Fruit fly (Drosophila melanogaster) whole organism, embryonic: ENCODE data around the gene Hsp70Ab.
A peak's percentile ranks its signal among the peaks of the same experiment; 100 is the strongest.

Experiments used
- ATbp ChIP-seq: fragments of 200-800 bp; sonication (Bioruptor generic); optimal IDR thresholded peaks from 2 replicates; lab custom pipeline; 2017; ENCODE audit warnings: missing biosample characterization, mild to moderate bottlenecking, missing genetic modification characterization, missing genetic modification reagents
- Ada2b ChIP-seq: fragments of 200-800 bp; sonication (Bioruptor generic); IDR thresholded peaks from 2 replicates; pipeline ENCODE4 v1.3.6; 2022; ENCODE audit warnings: missing biosample characterization, missing genetic modification characterization
- Antp ChIP-seq: fragments of 200-800 bp; sonication (Bioruptor generic); optimal IDR thresholded peaks from 3 replicates; lab custom pipeline; 2016; ENCODE audit warnings: missing biosample characterization, missing genetic modification characterization
- BtbVII ChIP-seq: fragments of 200-800 bp; sonication (Bioruptor generic); optimal IDR thresholded peaks from 3 replicates; lab custom pipeline; 2017; ENCODE audit warnings: missing biosample characterization, mild to moderate bottlenecking, missing genetic modification characterization
- CG10366 ChIP-seq: fragments of 200-800 bp; sonication (Bioruptor generic); IDR thresholded peaks from 2 replicates; pipeline ENCODE4 v1.3.6; 2022; ENCODE audit warnings: missing biosample characterization, missing genetic modification characterization
- CG11560 ChIP-seq: fragments of 200-800 bp; sonication (Bioruptor generic); IDR thresholded peaks from 3 replicates; pipeline ENCODE4 v1.3.6; 2022; ENCODE audit warnings: missing biosample characterization, missing genetic modification characterization
- CG12942 ChIP-seq: fragments of 200-800 bp; sonication (Bioruptor generic); optimal IDR thresholded peaks from 3 replicates; lab custom pipeline; 2016; ENCODE audit warnings: missing biosample characterization, missing genetic modification characterization
- CG13775 ChIP-seq: fragments of 200-800 bp; sonication (Bioruptor generic); optimal IDR thresholded peaks from 3 replicates; lab custom pipeline; 2017; ENCODE audit warnings: missing biosample characterization, mild to moderate bottlenecking, missing genetic modification characterization
- CG14441 ChIP-seq: fragments of 200-800 bp; sonication (Bioruptor generic); IDR thresholded peaks from 2 replicates; pipeline ENCODE4 v1.3.6; 2022; ENCODE audit warnings: missing biosample characterization, missing genetic modification characterization
- CG17328 ChIP-seq: fragments of 200-800 bp; sonication (Bioruptor generic); IDR thresholded peaks from 2 replicates; pipeline ENCODE4 v1.3.6; 2022; ENCODE audit warnings: missing biosample characterization, missing genetic modification characterization
- CG2120 ChIP-seq: fragments of 200-800 bp; sonication (Bioruptor generic); optimal IDR thresholded peaks from 3 replicates; lab custom pipeline; 2016; ENCODE audit warnings: missing biosample characterization, missing genetic modification characterization
- CG2129 ChIP-seq: fragments of 200-800 bp; sonication (Bioruptor generic); IDR thresholded peaks from 2 replicates; pipeline ENCODE4 v1.3.6; 2022; ENCODE audit warnings: missing biosample characterization, missing genetic modification characterization; ENCODE audit not compliant: partially characterized antibody
- CG43689 ChIP-seq: fragments of 200-800 bp; sonication (Bioruptor generic); IDR thresholded peaks from 2 replicates; pipeline ENCODE4 v1.3.6; 2022; ENCODE audit warnings: missing biosample characterization, missing genetic modification characterization
- CG4424 ChIP-seq: fragments of 200-800 bp; sonication (Bioruptor generic); optimal IDR thresholded peaks from 3 replicates; lab custom pipeline; 2016; ENCODE audit warnings: missing biosample characterization, missing genetic modification characterization
- CG6689 ChIP-seq: fragments of 200-800 bp; sonication (Bioruptor generic); IDR thresholded peaks from 2 replicates; pipeline ENCODE4 v1.3.6; 2022; ENCODE audit warnings: missing biosample characterization, missing genetic modification characterization
- Doc2 ChIP-seq: fragments of 200-800 bp; sonication (Bioruptor generic); IDR thresholded peaks from 2 replicates; pipeline ENCODE4 v1.3.6; 2022; ENCODE audit warnings: missing biosample characterization, missing genetic modification characterization
- E2f1 ChIP-seq: fragments of 200-800 bp; sonication (Bioruptor generic); IDR thresholded peaks from 2 replicates; pipeline ENCODE4 v1.3.6; 2022; ENCODE audit warnings: missing biosample characterization, missing genetic modification characterization
- Hr51 ChIP-seq, 2 experiments: fragments of 200-800 bp; sonication (Bioruptor generic); optimal IDR thresholded peaks; 2 replicates in 1 of 2; 3 replicates in 1 of 2; lab custom pipeline; 2016 to 2018; ENCODE audit warnings: missing biosample characterization in 2 of 2, missing genetic modification characterization in 2 of 2, mild to moderate bottlenecking in 1 of 2, moderate library complexity in 1 of 2
- Meics ChIP-seq: fragments of 200-800 bp; sonication (Bioruptor generic); optimal IDR thresholded peaks from 2 replicates; lab custom pipeline; 2017; ENCODE audit warnings: missing biosample characterization, mild to moderate bottlenecking, missing genetic modification characterization
- Mes4 ChIP-seq: fragments of 200-800 bp; sonication (Bioruptor generic); optimal IDR thresholded peaks from 2 replicates; lab custom pipeline; 2016; ENCODE audit warnings: missing biosample characterization, missing genetic modification characterization
- NFAT ChIP-seq: fragments of 200-800 bp; sonication (Bioruptor generic); IDR thresholded peaks from 2 replicates; pipeline ENCODE4 v1.3.6; 2022; ENCODE audit warnings: missing biosample characterization, missing genetic modification characterization
- NK7.1 ChIP-seq: fragments of 200-800 bp; sonication (Bioruptor generic); optimal IDR thresholded peaks from 3 replicates; lab custom pipeline; 2016; ENCODE audit warnings: missing biosample characterization, missing genetic modification characterization
- Neu2 ChIP-seq: fragments of 200-800 bp; sonication (Bioruptor generic); optimal IDR thresholded peaks from 3 replicates; lab custom pipeline; 2016; ENCODE audit warnings: missing biosample characterization, missing genetic modification characterization, borderline replicate concordance
- NfI ChIP-seq: fragments of 200-800 bp; sonication (Bioruptor generic); optimal IDR thresholded peaks from 3 replicates; lab custom pipeline; 2018; ENCODE audit warnings: missing biosample characterization, mild to moderate bottlenecking, missing genetic modification characterization, moderate library complexity
- Optix ChIP-seq: fragments of 200-800 bp; sonication (Bioruptor generic); IDR thresholded peaks from 3 replicates; pipeline ENCODE4 v1.3.6; 2022; ENCODE audit warnings: missing biosample characterization, missing genetic modification characterization
- Scr ChIP-seq: fragments of 200-800 bp; sonication (Bioruptor generic); IDR thresholded peaks from 2 replicates; pipeline ENCODE4 v1.3.6; 2022; ENCODE audit warnings: missing biosample characterization, missing genetic modification characterization; ENCODE audit not compliant: partially characterized antibody
- Sox102F ChIP-seq: fragments of 200-800 bp; sonication (Bioruptor generic); optimal IDR thresholded peaks from 2 replicates; lab custom pipeline; 2018; ENCODE audit warnings: missing biosample characterization, mild to moderate bottlenecking, missing genetic modification characterization, moderate library complexity
- Tbp ChIP-seq: fragments of >200 bp; optimal IDR thresholded peaks from 2 replicates; lab custom pipeline; 2018; ENCODE audit warnings: missing biosample characterization, missing genetic modification characterization
- Xbp1 ChIP-seq: fragments of 200-800 bp; sonication (Bioruptor generic); optimal IDR thresholded peaks from 3 replicates; lab custom pipeline; 2016; ENCODE audit warnings: missing biosample characterization, mild to moderate bottlenecking, missing genetic modification characterization
- az2 ChIP-seq: fragments of 200-800 bp; sonication (Bioruptor generic); optimal IDR thresholded peaks from 3 replicates; lab custom pipeline; 2016; ENCODE audit warnings: missing biosample characterization, missing genetic modification characterization
- cato ChIP-seq: fragments of 200-800 bp; sonication (Bioruptor generic); optimal IDR thresholded peaks from 2 replicates; lab custom pipeline; 2016; ENCODE audit warnings: missing biosample characterization, missing genetic modification characterization, borderline replicate concordance
- chif ChIP-seq, 2 experiments: fragments of 200-800 bp; sonication (Bioruptor generic); optimal IDR thresholded peaks; 3 replicates each; lab custom pipeline; 2016; ENCODE audit warnings: missing biosample characterization in 2 of 2, missing genetic modification characterization in 2 of 2
- chn ChIP-seq: fragments of 200-800 bp; sonication (Bioruptor generic); optimal IDR thresholded peaks from 2 replicates; lab custom pipeline; 2016; ENCODE audit warnings: missing biosample characterization, missing genetic modification characterization
- dmrt99B ChIP-seq: fragments of 200-800 bp; sonication (Bioruptor generic); optimal IDR thresholded peaks from 2 replicates; lab custom pipeline; 2018; ENCODE audit warnings: missing biosample characterization, mild to moderate bottlenecking, missing genetic modification characterization, moderate library complexity
- hkb ChIP-seq, 2 experiments: fragments of 200-800 bp in 1 of 2; fragments of >200 bp in 1 of 2; sonication (Bioruptor generic) in 1 of 2; IDR thresholded peaks in 1 of 2; optimal IDR thresholded peaks in 1 of 2; 2 replicates each; pipeline versions ENCODE4 v1.3.6 to Lab custom; 2017 to 2022; ENCODE audit warnings: missing biosample characterization in 1 of 2, missing genetic modification characterization in 1 of 2
- ind ChIP-seq: fragments of 200-800 bp; sonication (Bioruptor generic); optimal IDR thresholded peaks from 3 replicates; lab custom pipeline; 2016; ENCODE audit warnings: missing biosample characterization, missing genetic modification characterization
- lab ChIP-seq: fragments of 200-800 bp; sonication (Bioruptor generic); optimal IDR thresholded peaks from 3 replicates; lab custom pipeline; 2017; ENCODE audit warnings: missing biosample characterization, missing genetic modification characterization, mild to moderate bottlenecking, moderate library complexity, missing genetic modification reagents
- lilli ChIP-seq: fragments of 200-800 bp; sonication (Bioruptor generic); optimal IDR thresholded peaks from 3 replicates; lab custom pipeline; 2016; ENCODE audit warnings: missing biosample characterization, missing genetic modification characterization
- nerfin-2 ChIP-seq: fragments of 200-800 bp; sonication (Bioruptor generic); IDR thresholded peaks from 2 replicates; pipeline ENCODE4 v1.3.6; 2022; ENCODE audit warnings: missing biosample characterization, missing genetic modification characterization; ENCODE audit not compliant: partially characterized antibody
- nmo ChIP-seq: fragments of 200-800 bp; sonication (Bioruptor generic); optimal IDR thresholded peaks from 2 replicates; lab custom pipeline; 2018; ENCODE audit warnings: missing biosample characterization, mild to moderate bottlenecking, missing genetic modification characterization, moderate library complexity
- nom ChIP-seq: fragments of 200-800 bp; sonication (Bioruptor generic); optimal IDR thresholded peaks from 2 replicates; lab custom pipeline; 2017; ENCODE audit warnings: missing biosample characterization, missing genetic modification characterization, mild to moderate bottlenecking, moderate library complexity, missing genetic modification reagents
- pan ChIP-seq, 4 experiments: fragments of >200 bp in 3 of 4; fragments of 200-800 bp in 1 of 4; sonication (Bioruptor generic) in 1 of 4; optimal IDR thresholded peaks in 3 of 4; IDR thresholded peaks in 1 of 4; 2 replicates each; pipeline versions ENCODE4 v1.3.6 to Lab custom; 2017 to 2022; ENCODE audit warnings: missing biosample characterization in 2 of 4, missing genetic modification characterization in 2 of 4, mixed read lengths in 1 of 4
- peb ChIP-seq: fragments of 200-800 bp; sonication (Bioruptor generic); IDR thresholded peaks from 2 replicates; pipeline ENCODE4 v1.3.6; 2022; ENCODE audit warnings: missing biosample characterization, missing genetic modification characterization
- pnt ChIP-seq: fragments of 200-800 bp; sonication (Bioruptor generic); optimal IDR thresholded peaks from 3 replicates; lab custom pipeline; 2016; ENCODE audit warnings: missing biosample characterization, missing genetic modification characterization
- prd ChIP-seq, 3 experiments: fragments of >200 bp in 2 of 3; fragments of 200-800 bp in 1 of 3; sonication (Bioruptor generic) in 1 of 3; optimal IDR thresholded peaks in 2 of 3; IDR thresholded peaks in 1 of 3; 2 replicates in 2 of 3; 3 replicates in 1 of 3; pipeline versions ENCODE4 v1.3.6 to Lab custom; 2017 to 2022; ENCODE audit warnings: missing biosample characterization in 1 of 3, missing genetic modification characterization in 1 of 3
- pum ChIP-seq: fragments of 200-800 bp; sonication (Bioruptor generic); optimal IDR thresholded peaks from 2 replicates; lab custom pipeline; 2016; ENCODE audit warnings: missing biosample characterization, missing genetic modification characterization
- sens ChIP-seq: fragments of 200-800 bp; sonication (Bioruptor generic); peaks from one replicate; lab custom pipeline; 2016; ENCODE audit warnings: missing biosample characterization, missing genetic modification characterization
- tin ChIP-seq: fragments of 200-800 bp; sonication (Bioruptor generic); optimal IDR thresholded peaks from 3 replicates; lab custom pipeline; 2016; ENCODE audit warnings: missing biosample characterization, missing genetic modification characterization

The Hsp70Ab gene

dm6 chr3R:11920605-11921004, 37.7 kb upstream of the Hsp70Ab start (continued):
- TF ChIP-seq Meics (peak; percentile 22), CG12942 (GFP tag; lab: Kevin White, UChicago) (no peak), CG2129 (GFP tag; lab: Robert Waterston, UW) (no peak), CG4424 (peak; percentile 26), CG6689 (peak; percentile 37; the same call in 1 of the 2 replicates), Hr51 (GFP tag; optimal IDR thresholded peaks at IDR 0.05; lab: Kevin White, UChicago) (peak in 1 of 2 experiments; percentile 30), nerfin-2 (GFP tag; lab: Robert Waterston, UW) (no peak), NfI (GFP tag; lab: Kevin White, UChicago) (peak; percentile 7), Neu2 (GFP tag; lab: Kevin White, UChicago) (no peak), pum (GFP tag; lab: Kevin White, UChicago) (no peak), Tbp (no peak), E2f1 (0 out of 2 replicates have a peak, but pooled peaks have one; percentile 31), Xbp1 (GFP tag; lab: Kevin White, UChicago) (peak; percentile 30), Doc2 (no peak), CG2120 (GFP tag; lab: Kevin White, UChicago) (peak; percentile 27), CG13775 (GFP tag; lab: Kevin White, UChicago) (peak; percentile 11), cato (GFP tag; lab: Kevin White, UChicago) (no peak), Sox102F (GFP tag; lab: Kevin White, UChicago) (peak; percentile 56), prd (optimal IDR thresholded peaks at IDR 0.05; lab: Kevin White, UChicago) (no peak), prd (GFP tag; IDR thresholded peaks at IDR 0.05; lab: Robert Waterston, UW) (peak; percentile 47; the same call in 1 of the 3 replicates), Scr (GFP tag; lab: Robert Waterston, UW) (no peak), CG17328 (GFP tag; lab: Robert Waterston, UW) (peak; percentile 23; the same call in 1 of the 2 replicates), dmrt99B (tag; lab: Kevin White, UChicago) (peak; percentile 57), Ada2b (GFP tag; lab: Robert Waterston, UW) (peak; percentile 44; the same call in 1 of the 2 replicates), hkb (optimal IDR thresholded peaks at IDR 0.05; lab: Kevin White, UChicago) (no peak), hkb (GFP tag; IDR thresholded peaks at IDR 0.05; lab: Robert Waterston, UW) (peak; percentile 51; the same call in 1 of the 2 replicates), pnt (GFP tag; lab: Kevin White, UChicago) (peak; percentile 46), Antp (GFP tag; lab: Kevin White, UChicago) (peak; percentile 35), Optix (GFP tag; lab: Robert Waterston, UW) (no peak), NK7.1 (GFP tag; lab: Kevin White, UChicago) (no peak), CG11560 (tag; lab: Robert Waterston, UW) (no peak), tin (GFP tag; lab: Kevin White, UChicago) (no peak), CG10366 (GFP tag; lab: Robert Waterston, UW) (peak; percentile 21; the same call in 1 of the 2 replicates), chn (GFP tag; lab: Kevin White, UChicago) (no peak), sens (GFP tag; lab: Kevin White, UChicago) (peak; percentile 87), Mes4 (GFP tag; lab: Kevin White, UChicago) (no peak), az2 (GFP tag; lab: Kevin White, UChicago) (peak; percentile 17), nom (GFP tag; lab: Kevin White, UChicago) (peak; percentile 40), CG14441 (GFP tag; lab: Robert Waterston, UW) (peak; percentile 44), CG43689 (GFP tag; lab: Robert Waterston, UW) (no peak), NFAT (GFP tag; lab: Robert Waterston, UW) (no peak), chif (GFP tag; optimal IDR thresholded peaks at IDR 0.05; lab: Kevin White, UChicago) (peak in 1 of 2 experiments; percentile 7), pan (optimal IDR thresholded peaks at IDR 0.05; lab: Kevin White, UChicago) (no peak), pan (GFP tag; optimal IDR thresholded peaks at IDR 0.05 in 1 of 2, IDR thresholded peaks at IDR 0.05 in 1 of 2) (peak in 1 of 2 experiments; percentile 55), peb (0 out of 2 replicates have a peak, but pooled peaks have one; percentile 19), nmo (GFP tag; lab: Kevin White, UChicago) (peak; percentile 33), ATbp (GFP tag; lab: Kevin White, UChicago) (peak; percentile 29), lab (GFP tag; lab: Kevin White, UChicago) (peak; percentile 52), ind (peak; percentile 25), lilli (GFP tag; lab: Kevin White, UChicago) (peak; percentile 0), BtbVII (GFP tag; lab: Kevin White, UChicago) (peak; percentile 25)
- TF ChIP-seq, all 482 proteins: peak for 68
